Worm (Caenorhabditis elegans): Measurements from ENCODE around the gene srx-19.

- no peak for TF ChIP-seq ztf-11 (tag; optimal IDR thresholded peaks at IDR 0.05)
- TF ChIP-seq unc-62 (GFP tag; optimal IDR thresholded peaks at IDR 0.05) = no peak
- TF ChIP-seq nhr-237 (tag; optimal IDR thresholded peaks at IDR 0.05) = no peak
- no peak for TF ChIP-seq mls-2 (tag; optimal IDR thresholded peaks at IDR 0.05)
- TF ChIP-seq sem-2 (GFP tag; optimal IDR thresholded peaks at IDR 0.05) = no peak
- TF ChIP-seq sptf-1 (tag; optimal IDR thresholded peaks at IDR 0.05) = no peak
- no peak for TF ChIP-seq cnd-1 (tag; optimal IDR thresholded peaks at IDR 0.05)
- no peak for TF ChIP-seq ceh-39 (tag; optimal IDR thresholded peaks at IDR 0.05)
- TF ChIP-seq elt-1 (tag; optimal IDR thresholded peaks at IDR 0.05; ENCODE audit: borderline replicate concordance, insufficient read depth) = no peak
Observed at ce11 chrIV:6903575-6903974, 30.5 kb downstream of the srx-19 start, which contains the start of gene T22D1.5.

Data from whole organism, mixed stage, embryonic.